Worm (Caenorhabditis elegans): ENCODE results near the gene F54H5.3.

DNA sequence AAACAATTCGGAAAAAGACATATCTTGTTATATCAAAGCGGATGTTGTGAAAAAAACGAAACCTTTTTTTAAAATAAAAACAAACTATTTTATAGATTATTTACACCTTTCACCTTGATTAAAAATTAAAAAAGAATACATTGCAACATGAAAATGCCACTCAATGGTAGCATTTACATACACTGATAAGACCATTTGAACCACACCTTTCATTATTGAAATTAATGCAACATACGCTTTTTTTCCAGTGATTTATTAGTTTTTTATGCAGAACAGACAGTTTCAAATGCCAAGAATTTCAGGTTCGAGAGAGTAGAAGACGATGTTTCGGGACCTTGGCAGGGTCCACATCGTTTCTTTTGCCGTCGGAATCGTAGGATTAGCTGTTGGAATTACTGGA, 44.6 kb downstream of the F54H5.3 start, which contains the start of gene T19D12.1:
- no peak for TF ChIP-seq snpc-4 (tag; optimal IDR thresholded peaks at IDR 0.05)
- no peak for TF ChIP-seq lin-39 (tag; optimal IDR thresholded peaks at IDR 0.05)

All from whole organism, L4 larva.